Worm (Caenorhabditis elegans) whole organism, L1 larva: ENCODE data around the gene ugt-17.

Experiments
- efl-3 ChIP-seq: fragments of 200-800 bp; sonication (Bioruptor generic); optimal IDR thresholded peaks from 2 replicates; lab custom pipeline; 2018; ENCODE audit warnings: mild to moderate bottlenecking, missing genetic modification characterization, missing compliant biosample characterization
- egl-27 ChIP-seq, 2 experiments: fragments of 150-350 bp in 1 of 2; sonication (generic microtip); optimal IDR thresholded peaks; 3 replicates each; lab custom pipeline; 2017 to 2018; ENCODE audit warnings: missing biosample characterization in 2 of 2, missing genetic modification characterization in 2 of 2, missing genetic modification reagents in 2 of 2
- lin-35 ChIP-seq, 2 experiments: fragments of 150-350 bp; optimal IDR thresholded peaks; 2 replicates each; lab custom pipeline; 2014; ENCODE audit warnings: missing biosample characterization in 2 of 2, missing genetic modification characterization in 2 of 2, missing genetic modification reagents in 2 of 2
- mef-2 ChIP-seq: fragments of 150-350 bp; optimal IDR thresholded peaks from 2 replicates; lab custom pipeline; 2014; ENCODE audit warnings: missing biosample characterization, missing genetic modification characterization
- mep-1 ChIP-seq: fragments of 150-350 bp; optimal IDR thresholded peaks from 2 replicates; lab custom pipeline; 2014; ENCODE audit warnings: missing biosample characterization, missing genetic modification characterization
- nhr-77 ChIP-seq: fragments of 150-350 bp; optimal IDR thresholded peaks from 2 replicates; lab custom pipeline; 2014; ENCODE audit warnings: missing biosample characterization, missing genetic modification characterization
- sox-4 ChIP-seq: sonication (generic microtip); optimal IDR thresholded peaks from 2 replicates; lab custom pipeline; 2016; ENCODE audit warnings: missing genetic modification characterization, missing compliant biosample characterization

ce11 chrV:10090461-10090860, 14.3 kb downstream of the ugt-17 start, which contains the start of gene R04B5.7:
- no peak for TF ChIP-seq sox-4 (tag; lab: Kevin White, UChicago)
- TF ChIP-seq efl-3 (GFP tag; lab: Kevin White, UChicago), result no peak
- TF ChIP-seq nhr-77 (tag; lab: Kevin White, UChicago), result no peak
- TF ChIP-seq mef-2, result no peak
- TF ChIP-seq mep-1, result no peak
- no peak for TF ChIP-seq lin-35 (GFP tag; optimal IDR thresholded peaks at IDR 0.05; lab: Kevin White, UChicago)
- no peak for TF ChIP-seq egl-27 (tag; optimal IDR thresholded peaks at IDR 0.05; lab: Kevin White, UChicago)
